Worm (Caenorhabditis elegans): Measurements from ENCODE around the gene pgph-3.
A peak's percentile ranks its signal among the peaks of the same experiment; 100 is the strongest.

Gene pgph-3

ce11 chrV:5712652-5713051 is 51.0 kb downstream of the pgph-3 start, which contains the start of gene gcst-1:
Gene gcst-1, plus strand, starts transcription at chrV:5712928.
- TF ChIP-seq unc-3 (GFP tag; conservative IDR thresholded peaks at IDR 0.05) (no peak), unc-3 (tag; optimal IDR thresholded peaks at IDR 0.05) (no peak), elt-2 (tag; optimal IDR thresholded peaks at IDR 0.05) (peak; percentile 82)

Measured in whole organism, late embryonic.